Fruit fly (Drosophila melanogaster) whole organism, embryonic: ENCODE results near the gene CG11279.
A peak's percentile ranks its signal among the peaks of the same experiment; 100 is the strongest.

ENCODE experiments used
- CG10654 ChIP-seq: fragments of 200-800 bp; sonication (Bioruptor generic); optimal IDR thresholded peaks from 2 replicates; lab custom pipeline; 2016; ENCODE audit warnings: missing biosample characterization, missing genetic modification characterization
- CG11695 ChIP-seq: fragments of 200-800 bp; sonication (Bioruptor generic); IDR thresholded peaks from 3 replicates; pipeline ENCODE4 v1.3.6; 2022; ENCODE audit warnings: missing biosample characterization, missing genetic modification characterization
- CG16863 ChIP-seq: fragments of 200-800 bp; sonication (Bioruptor generic); optimal IDR thresholded peaks from 3 replicates; lab custom pipeline; 2016; ENCODE audit warnings: missing biosample characterization, missing genetic modification characterization
- CG17802 ChIP-seq: fragments of 200-800 bp; sonication (Bioruptor generic); optimal IDR thresholded peaks from 2 replicates; lab custom pipeline; 2018; ENCODE audit warnings: missing biosample characterization, mild to moderate bottlenecking, missing genetic modification characterization, moderate library complexity
- CG1792 ChIP-seq: fragments of 200-800 bp; sonication (Bioruptor generic); optimal IDR thresholded peaks from 2 replicates; lab custom pipeline; 2016; ENCODE audit warnings: missing biosample characterization, missing genetic modification characterization
- CG18011 ChIP-seq: fragments of 200-800 bp; sonication (Bioruptor generic); optimal IDR thresholded peaks from 2 replicates; lab custom pipeline; 2017; ENCODE audit warnings: missing biosample characterization, missing genetic modification characterization, mild to moderate bottlenecking, moderate library complexity, missing genotype
- CG1832 ChIP-seq: fragments of 200-800 bp; sonication (Bioruptor generic); optimal IDR thresholded peaks from 2 replicates; lab custom pipeline; 2017; ENCODE audit warnings: missing biosample characterization, mild to moderate bottlenecking, missing genetic modification characterization, inconsistent platforms
- CG2120 ChIP-seq: fragments of 200-800 bp; sonication (Bioruptor generic); optimal IDR thresholded peaks from 3 replicates; lab custom pipeline; 2016; ENCODE audit warnings: missing biosample characterization, missing genetic modification characterization
- CG2875 ChIP-seq: fragments of 200-800 bp; sonication (Bioruptor generic); optimal IDR thresholded peaks from 2 replicates; lab custom pipeline; 2017; ENCODE audit warnings: missing biosample characterization, mild to moderate bottlenecking, missing genetic modification characterization, missing genetic modification reagents
- CG2889 ChIP-seq: fragments of 200-800 bp; sonication (Bioruptor generic); IDR thresholded peaks from 3 replicates; pipeline ENCODE4 v1.3.6; 2022; ENCODE audit warnings: missing biosample characterization, missing genetic modification characterization
- CG33557 ChIP-seq: fragments of 200-800 bp; sonication (Bioruptor generic); optimal IDR thresholded peaks from 2 replicates; lab custom pipeline; 2019; ENCODE audit warnings: missing biosample characterization, mild to moderate bottlenecking, missing genetic modification characterization, moderate library complexity
- CG34224 ChIP-seq: fragments of 200-800 bp; sonication (Bioruptor generic); IDR thresholded peaks from 3 replicates; pipeline ENCODE4 v1.3.6; 2022; ENCODE audit warnings: missing biosample characterization, missing genetic modification characterization; ENCODE audit not compliant: partially characterized antibody
- CG43689 ChIP-seq: fragments of 200-800 bp; sonication (Bioruptor generic); IDR thresholded peaks from 2 replicates; pipeline ENCODE4 v1.3.6; 2022; ENCODE audit warnings: missing biosample characterization, missing genetic modification characterization
- CG6854 ChIP-seq: fragments of 200-800 bp; sonication (Bioruptor generic); optimal IDR thresholded peaks from 3 replicates; lab custom pipeline; 2017; ENCODE audit warnings: missing biosample characterization, mild to moderate bottlenecking, missing genetic modification characterization
- CG7745 ChIP-seq: fragments of 200-800 bp; sonication (Bioruptor generic); optimal IDR thresholded peaks from 2 replicates; lab custom pipeline; 2018; ENCODE audit warnings: missing biosample characterization, mild to moderate bottlenecking, missing genetic modification characterization, moderate library complexity
- CG9727 ChIP-seq: fragments of 200-800 bp; sonication (Bioruptor generic); optimal IDR thresholded peaks from 3 replicates; lab custom pipeline; 2017; ENCODE audit warnings: missing biosample characterization, mild to moderate bottlenecking, missing genetic modification characterization
- E2f1 ChIP-seq: fragments of 200-800 bp; sonication (Bioruptor generic); IDR thresholded peaks from 2 replicates; pipeline ENCODE4 v1.3.6; 2022; ENCODE audit warnings: missing biosample characterization, missing genetic modification characterization
- H2.0 ChIP-seq: fragments of 200-800 bp; sonication (Bioruptor generic); IDR thresholded peaks from 2 replicates; pipeline ENCODE4 v1.3.6; 2022; ENCODE audit warnings: missing biosample characterization, missing genetic modification characterization
- HLH54F ChIP-seq: fragments of 200-800 bp; sonication (Bioruptor generic); optimal IDR thresholded peaks from 3 replicates; lab custom pipeline; 2016; ENCODE audit warnings: missing biosample characterization, missing genetic modification characterization
- Oaz ChIP-seq: fragments of 200-800 bp; sonication (Bioruptor generic); IDR thresholded peaks from 2 replicates; pipeline ENCODE4 v1.3.6; 2022; ENCODE audit warnings: missing biosample characterization, missing genetic modification characterization
- Opbp ChIP-seq: fragments of 200-800 bp; sonication (Bioruptor generic); IDR thresholded peaks from 3 replicates; pipeline ENCODE4 v1.3.6; 2022; ENCODE audit warnings: missing biosample characterization, missing genetic modification characterization; ENCODE audit not compliant: partially characterized antibody
- Six4 ChIP-seq: fragments of 200-800 bp; sonication (Bioruptor generic); optimal IDR thresholded peaks from 2 replicates; lab custom pipeline; 2016; ENCODE audit warnings: missing biosample characterization, missing genetic modification characterization
- Sry-β ChIP-seq: fragments of 200-800 bp; sonication (Bioruptor generic); optimal IDR thresholded peaks from 2 replicates; lab custom pipeline; 2018; ENCODE audit warnings: missing biosample characterization, mild to moderate bottlenecking, missing genetic modification characterization, moderate library complexity
- Usf ChIP-seq: fragments of 200-800 bp; sonication (Bioruptor generic); optimal IDR thresholded peaks from 2 replicates; lab custom pipeline; 2017; ENCODE audit warnings: missing genotype, missing biosample characterization, missing genetic modification characterization
- Vsx1 ChIP-seq: fragments of 200-800 bp; sonication (Bioruptor generic); optimal IDR thresholded peaks from 2 replicates; lab custom pipeline; 2017; ENCODE audit warnings: missing biosample characterization, mild to moderate bottlenecking, missing genetic modification characterization, missing genetic modification reagents
- ase ChIP-seq: fragments of 200-800 bp; sonication (Bioruptor generic); IDR thresholded peaks from 3 replicates; pipeline ENCODE4 v1.3.6; 2022; ENCODE audit warnings: missing biosample characterization, missing genetic modification characterization
- az2 ChIP-seq: fragments of 200-800 bp; sonication (Bioruptor generic); optimal IDR thresholded peaks from 3 replicates; lab custom pipeline; 2016; ENCODE audit warnings: missing biosample characterization, missing genetic modification characterization
- cad ChIP-seq: fragments of >200 bp; optimal IDR thresholded peaks from 2 replicates; lab custom pipeline; 2017; ENCODE audit warnings: missing biosample characterization, missing genetic modification characterization
- cwo ChIP-seq: fragments of 200-800 bp; sonication (Bioruptor generic); optimal IDR thresholded peaks from 3 replicates; lab custom pipeline; 2017; ENCODE audit warnings: missing biosample characterization, missing genetic modification characterization, mild to moderate bottlenecking, moderate library complexity, missing genetic modification reagents
- hkb ChIP-seq, 2 experiments: fragments of 200-800 bp in 1 of 2; fragments of >200 bp in 1 of 2; sonication (Bioruptor generic) in 1 of 2; IDR thresholded peaks in 1 of 2; optimal IDR thresholded peaks in 1 of 2; 2 replicates each; pipeline versions ENCODE4 v1.3.6 to Lab custom; 2017 to 2022; ENCODE audit warnings: missing biosample characterization in 1 of 2, missing genetic modification characterization in 1 of 2
- lmd ChIP-seq: fragments of 200-800 bp; sonication (Bioruptor generic); IDR thresholded peaks from 2 replicates; pipeline ENCODE4 v1.3.6; 2022; ENCODE audit warnings: missing biosample characterization, missing genetic modification characterization
- lola ChIP-seq, 3 experiments: fragments of >200 bp in 2 of 3; fragments of 200-800 bp in 1 of 3; sonication (Bioruptor generic) in 1 of 3; optimal IDR thresholded peaks; 2 replicates each; lab custom pipeline; 2017 to 2019; ENCODE audit warnings: missing biosample characterization in 3 of 3, missing genetic modification characterization in 3 of 3, mild to moderate bottlenecking in 1 of 3, moderate library complexity in 1 of 3
- nerfin-2 ChIP-seq: fragments of 200-800 bp; sonication (Bioruptor generic); IDR thresholded peaks from 2 replicates; pipeline ENCODE4 v1.3.6; 2022; ENCODE audit warnings: missing biosample characterization, missing genetic modification characterization; ENCODE audit not compliant: partially characterized antibody
- oc ChIP-seq: fragments of 200-800 bp; sonication (Bioruptor generic); optimal IDR thresholded peaks from 2 replicates; lab custom pipeline; 2018; ENCODE audit warnings: missing biosample characterization, mild to moderate bottlenecking, missing genetic modification characterization, moderate library complexity
- pan ChIP-seq, 4 experiments: fragments of >200 bp in 3 of 4; fragments of 200-800 bp in 1 of 4; sonication (Bioruptor generic) in 1 of 4; optimal IDR thresholded peaks in 3 of 4; IDR thresholded peaks in 1 of 4; 2 replicates each; pipeline versions ENCODE4 v1.3.6 to Lab custom; 2017 to 2022; ENCODE audit warnings: missing biosample characterization in 2 of 4, missing genetic modification characterization in 2 of 4, mixed read lengths in 1 of 4
- pnt ChIP-seq: fragments of 200-800 bp; sonication (Bioruptor generic); optimal IDR thresholded peaks from 3 replicates; lab custom pipeline; 2016; ENCODE audit warnings: missing biosample characterization, missing genetic modification characterization
- pum ChIP-seq: fragments of 200-800 bp; sonication (Bioruptor generic); optimal IDR thresholded peaks from 2 replicates; lab custom pipeline; 2016; ENCODE audit warnings: missing biosample characterization, missing genetic modification characterization
- schlank ChIP-seq: fragments of 200-800 bp; sonication (Bioruptor generic); optimal IDR thresholded peaks from 2 replicates; lab custom pipeline; 2018; ENCODE audit warnings: missing biosample characterization, mild to moderate bottlenecking, missing genetic modification characterization
- sens ChIP-seq: fragments of 200-800 bp; sonication (Bioruptor generic); peaks from one replicate; lab custom pipeline; 2016; ENCODE audit warnings: missing biosample characterization, missing genetic modification characterization
- sna ChIP-seq: fragments of 200-800 bp; sonication (Bioruptor generic); IDR thresholded peaks from 2 replicates; pipeline ENCODE4 v1.3.6; 2022; ENCODE audit warnings: missing biosample characterization, missing genetic modification characterization; ENCODE audit not compliant: partially characterized antibody
- sr ChIP-seq: fragments of 200-800 bp; sonication (Bioruptor generic); IDR thresholded peaks from 3 replicates; pipeline ENCODE4 v1.3.6; 2022; ENCODE audit warnings: missing biosample characterization, missing genetic modification characterization
- tin ChIP-seq: fragments of 200-800 bp; sonication (Bioruptor generic); optimal IDR thresholded peaks from 3 replicates; lab custom pipeline; 2016; ENCODE audit warnings: missing biosample characterization, missing genetic modification characterization
- trem ChIP-seq: fragments of 200-800 bp; optimal IDR thresholded peaks from 3 replicates; lab custom pipeline; 2019; ENCODE audit warnings: missing biosample characterization, mild to moderate bottlenecking, missing genetic modification characterization, moderate library complexity
- wdn ChIP-seq: fragments of 200-800 bp; sonication (Bioruptor generic); IDR thresholded peaks from 2 replicates; pipeline ENCODE4 v1.3.6; 2022; ENCODE audit warnings: missing biosample characterization, missing genetic modification characterization
- z ChIP-seq: fragments of 200-800 bp; sonication (Bioruptor generic); IDR thresholded peaks from 3 replicates; pipeline ENCODE4 v1.3.6; 2022; ENCODE audit warnings: missing biosample characterization, missing genetic modification characterization
- zen2 ChIP-seq: fragments of 200-800 bp; sonication (Bioruptor generic); IDR thresholded peaks from 3 replicates; pipeline ENCODE4 v1.3.6; 2022; ENCODE audit warnings: missing biosample characterization, missing genetic modification characterization; ENCODE audit not compliant: partially characterized antibody
- zfh2 ChIP-seq: fragments of 200-800 bp; sonication (Bioruptor generic); optimal IDR thresholded peaks from 2 replicates; lab custom pipeline; 2016; ENCODE audit warnings: missing biosample characterization, missing genetic modification characterization

The CG11279 gene

dm6 chr3L:13041292-13042067 lies 5.3 kb upstream of the CG11279 start, which contains the start of gene RpS4 (continued):
- TF ChIP-seq E2f1 (GFP tag; lab: Robert Waterston, UW) (peak; percentile 84), oc (tag; lab: Kevin White, UChicago) (peak; percentile 88), CG2875 (GFP tag; lab: Kevin White, UChicago) (peak; percentile 94), Opbp (peak; percentile 29; the same call in 2 of the 3 replicates), pan (optimal IDR thresholded peaks at IDR 0.05; lab: Kevin White, UChicago) (no peak), pan (GFP tag; optimal IDR thresholded peaks at IDR 0.05 in 1 of 2, IDR thresholded peaks at IDR 0.05 in 1 of 2) (peak in 1 of 2 experiments; percentile 85), CG9727 (GFP tag; lab: Kevin White, UChicago) (peak; percentile 93), Vsx1 (peak; percentile 90), CG1792 (peak; percentile 75), zfh2 (GFP tag; lab: Kevin White, UChicago) (peak; percentile 80), CG10654 (GFP tag; lab: Kevin White, UChicago) (peak; percentile 74), CG34224 (GFP tag; lab: Robert Waterston, UW) (no peak), lmd (GFP tag; lab: Robert Waterston, UW) (peak; percentile 82), CG43689 (peak; percentile 72; the same call in 1 of the 2 replicates), sens (GFP tag; lab: Kevin White, UChicago) (peak; percentile 95), hkb (optimal IDR thresholded peaks at IDR 0.05; lab: Kevin White, UChicago) (no peak), hkb (GFP tag; IDR thresholded peaks at IDR 0.05; lab: Robert Waterston, UW) (peak; percentile 86), Sry-β (GFP tag; lab: Kevin White, UChicago) (peak; percentile 71), zen2 (GFP tag; lab: Robert Waterston, UW) (no peak), CG33557 (GFP tag; lab: Kevin White, UChicago) (peak; percentile 90), CG2889 (GFP tag; lab: Robert Waterston, UW) (peak; percentile 63; the same call in 2 of the 3 replicates), H2.0 (GFP tag; lab: Robert Waterston, UW) (peak; percentile 79), CG16863 (peak; percentile 76), schlank (tag; lab: Kevin White, UChicago) (peak; percentile 95), sr (GFP tag; lab: Robert Waterston, UW) (peak; percentile 92), ase (GFP tag; lab: Robert Waterston, UW) (peak; percentile 83), CG6854 (GFP tag; lab: Kevin White, UChicago) (peak; percentile 94), CG7745 (peak; percentile 83), HLH54F (GFP tag; lab: Kevin White, UChicago) (peak; percentile 75), CG2120 (peak; percentile 71), Six4 (GFP tag; lab: Kevin White, UChicago) (peak; percentile 66), az2 (GFP tag; lab: Kevin White, UChicago) (peak; percentile 39), CG1832 (GFP tag; lab: Kevin White, UChicago) (no peak), cwo (GFP tag; lab: Kevin White, UChicago) (peak; percentile 79), lola (GFP tag; optimal IDR thresholded peaks at IDR 0.05; lab: Kevin White, UChicago) (peak in 1 of 3 experiments; percentile 40), CG17802 (tag; lab: Kevin White, UChicago) (peak; percentile 82), pnt (peak; percentile 63), Oaz (GFP tag; lab: Robert Waterston, UW) (peak; percentile 66), wdn (peak; percentile 77), CG18011 (GFP tag; lab: Kevin White, UChicago) (peak; percentile 98), tin (GFP tag; lab: Kevin White, UChicago) (peak; percentile 77), z (peak; percentile 50; the same call in 1 of the 3 replicates), trem (tag; lab: Kevin White, UChicago) (peak; percentile 66), Usf (GFP tag; lab: Kevin White, UChicago) (peak; percentile 73), nerfin-2 (GFP tag; lab: Robert Waterston, UW) (no peak), sna (no peak), CG11695 (GFP tag; lab: Robert Waterston, UW) (peak; percentile 74), cad (GFP tag; lab: Kevin White, UChicago) (no peak), pum (GFP tag; lab: Kevin White, UChicago) (peak; percentile 68)
